Fruit fly (Drosophila melanogaster) whole organism, prepupa: ENCODE results near the gene Cpr97Ea.
A peak's percentile ranks its signal among the peaks of the same experiment; 100 is the strongest.

Source experiments
- Blimp-1 ChIP-seq: fragments of 200-800 bp; sonication (Bioruptor generic); optimal IDR thresholded peaks from 3 replicates; lab custom pipeline; 2017; ENCODE audit warnings: missing biosample characterization, missing genetic modification characterization, mild to moderate bottlenecking, moderate library complexity, missing genetic modification reagents
- CG10631 ChIP-seq: fragments of 200-800 bp; sonication (Bioruptor generic); optimal IDR thresholded peaks from 2 replicates; lab custom pipeline; 2016; ENCODE audit warnings: missing biosample characterization, missing genetic modification characterization
- CG10669 ChIP-seq: fragments of 200-800 bp; sonication (Bioruptor generic); optimal IDR thresholded peaks from 3 replicates; lab custom pipeline; 2018; ENCODE audit warnings: missing biosample characterization, mild to moderate bottlenecking, missing genetic modification characterization, moderate library complexity
- CG11762 ChIP-seq: fragments of 200-800 bp; sonication (Bioruptor generic); optimal IDR thresholded peaks from 3 replicates; lab custom pipeline; 2016; ENCODE audit warnings: missing biosample characterization, missing genetic modification characterization; ENCODE audit not compliant: insufficient read depth
- CG11902 ChIP-seq: fragments of 200-800 bp; sonication (Bioruptor generic); optimal IDR thresholded peaks from 3 replicates; lab custom pipeline; 2016; ENCODE audit warnings: missing biosample characterization, missing genetic modification characterization
- CG1621 ChIP-seq: fragments of 200-800 bp; sonication (Bioruptor generic); optimal IDR thresholded peaks from 3 replicates; lab custom pipeline; 2018; ENCODE audit warnings: missing biosample characterization, mild to moderate bottlenecking, missing genetic modification characterization
- CG16779 ChIP-seq: fragments of 200-800 bp; sonication (Bioruptor generic); optimal IDR thresholded peaks from 3 replicates; lab custom pipeline; 2017; ENCODE audit warnings: missing biosample characterization, mild to moderate bottlenecking, missing genetic modification characterization
- CG31627 ChIP-seq: fragments of 200-800 bp; sonication (Bioruptor generic); optimal IDR thresholded peaks from 3 replicates; lab custom pipeline; 2016; ENCODE audit warnings: missing biosample characterization, missing genetic modification characterization
- CG34406 ChIP-seq: fragments of 200-800 bp; sonication (Bioruptor generic); optimal IDR thresholded peaks from 3 replicates; lab custom pipeline; 2016; ENCODE audit warnings: missing biosample characterization, missing genetic modification characterization
- CG3919 ChIP-seq: fragments of 200-800 bp; sonication (Bioruptor generic); optimal IDR thresholded peaks from 3 replicates; lab custom pipeline; 2016; ENCODE audit warnings: missing biosample characterization, missing genetic modification characterization
- CG4318 ChIP-seq: fragments of 200-800 bp; sonication (Bioruptor generic); optimal IDR thresholded peaks from 3 replicates; lab custom pipeline; 2017; ENCODE audit warnings: missing biosample characterization, mild to moderate bottlenecking, missing genetic modification characterization
- CG6163 ChIP-seq: fragments of 200-800 bp; sonication (Bioruptor generic); IDR thresholded peaks from 3 replicates; pipeline ENCODE4 v1.3.6; 2022; ENCODE audit warnings: missing biosample characterization, missing genetic modification characterization
- CG6276 ChIP-seq: fragments of 200-800 bp; sonication (Bioruptor generic); optimal IDR thresholded peaks from 2 replicates; lab custom pipeline; 2017; ENCODE audit warnings: missing biosample characterization, mild to moderate bottlenecking, missing genetic modification characterization
- CG6792 ChIP-seq: fragments of 200-800 bp; sonication (Bioruptor generic); optimal IDR thresholded peaks from 3 replicates; lab custom pipeline; 2016; ENCODE audit warnings: missing biosample characterization, missing genetic modification characterization
- CG6854 ChIP-seq: fragments of 200-800 bp; sonication (Bioruptor generic); optimal IDR thresholded peaks from 2 replicates; lab custom pipeline; 2017; ENCODE audit warnings: missing biosample characterization, mild to moderate bottlenecking, missing genetic modification characterization
- CG7368 ChIP-seq: fragments of 200-800 bp; sonication (Bioruptor generic); optimal IDR thresholded peaks from 3 replicates; lab custom pipeline; 2016; ENCODE audit warnings: missing biosample characterization, missing genetic modification characterization
- CG8119 ChIP-seq: fragments of 200-800 bp; sonication (Bioruptor generic); IDR thresholded peaks from 3 replicates; pipeline ENCODE4 v1.3.6; 2022; ENCODE audit warnings: missing biosample characterization, missing genetic modification characterization
- CG8319 ChIP-seq: fragments of 200-800 bp; sonication (Bioruptor generic); optimal IDR thresholded peaks from 3 replicates; lab custom pipeline; 2016; ENCODE audit warnings: missing biosample characterization, missing genetic modification characterization
- CG8632 ChIP-seq: fragments of 200-800 bp; sonication (Bioruptor generic); optimal IDR thresholded peaks from 3 replicates; lab custom pipeline; 2016; ENCODE audit warnings: missing biosample characterization, missing genetic modification characterization
- CG9139 ChIP-seq: fragments of 200-800 bp; sonication (Bioruptor generic); optimal IDR thresholded peaks from 3 replicates; lab custom pipeline; 2017; ENCODE audit warnings: missing biosample characterization, mild to moderate bottlenecking, missing genetic modification characterization
- Eip75B ChIP-seq: fragments of 200-800 bp; sonication (Bioruptor generic); optimal IDR thresholded peaks from 3 replicates; lab custom pipeline; 2016; ENCODE audit warnings: missing biosample characterization, missing genetic modification characterization
- Eip78C ChIP-seq: fragments of 200-800 bp; sonication (Bioruptor generic); peaks from one replicate; lab custom pipeline; 2016; ENCODE audit warnings: missing biosample characterization, missing genetic modification characterization
- Gug ChIP-seq: fragments of 200-800 bp; sonication (Bioruptor generic); IDR thresholded peaks from 2 replicates; pipeline ENCODE4 v1.3.6; 2022; ENCODE audit warnings: missing biosample characterization, missing genetic modification characterization
- Hr38 ChIP-seq: sonication (Bioruptor generic); optimal IDR thresholded peaks from 2 replicates; lab custom pipeline; 2016; ENCODE audit warnings: missing biosample characterization, missing genetic modification characterization
- Hr4 ChIP-seq: fragments of 200-800 bp; sonication (Bioruptor generic); optimal IDR thresholded peaks from 3 replicates; lab custom pipeline; 2016; ENCODE audit warnings: missing biosample characterization, missing genetic modification characterization
- Met ChIP-seq: fragments of 200-800 bp; sonication (Bioruptor generic); optimal IDR thresholded peaks from 3 replicates; lab custom pipeline; 2016; ENCODE audit warnings: missing biosample characterization, missing genetic modification characterization
- OdsH ChIP-seq: fragments of 200-800 bp; sonication (Bioruptor generic); optimal IDR thresholded peaks from 3 replicates; lab custom pipeline; 2016; ENCODE audit warnings: missing biosample characterization, missing genetic modification characterization
- Smox ChIP-seq: fragments of 200-800 bp; sonication (Bioruptor generic); optimal IDR thresholded peaks from 3 replicates; lab custom pipeline; 2016; ENCODE audit warnings: missing biosample characterization, missing genetic modification characterization
- Sox102F ChIP-seq: fragments of 200-800 bp; sonication (Bioruptor generic); optimal IDR thresholded peaks from 2 replicates; lab custom pipeline; 2016; ENCODE audit warnings: missing biosample characterization, mild to moderate bottlenecking, missing genetic modification characterization
- acj6 ChIP-seq: fragments of 200-800 bp; sonication (Bioruptor generic); optimal IDR thresholded peaks from 3 replicates; lab custom pipeline; 2016; ENCODE audit warnings: missing biosample characterization, missing genetic modification characterization
- cyc ChIP-seq: fragments of 200-800 bp; sonication (Bioruptor generic); optimal IDR thresholded peaks from 3 replicates; lab custom pipeline; 2016; ENCODE audit warnings: missing biosample characterization, missing genetic modification characterization
- dsx ChIP-seq: fragments of 200-800 bp; optimal IDR thresholded peaks from 3 replicates; lab custom pipeline; 2019; ENCODE audit warnings: missing biosample characterization, mild to moderate bottlenecking, missing genetic modification characterization, moderate library complexity; ENCODE audit not compliant: poor library complexity, severe bottlenecking
- eg ChIP-seq: fragments of 200-800 bp; sonication (Bioruptor generic); IDR thresholded peaks from 3 replicates; pipeline ENCODE4 v1.3.6; 2022; ENCODE audit warnings: missing biosample characterization, missing genetic modification characterization
- esn ChIP-seq: fragments of 200-800 bp; sonication (Bioruptor generic); optimal IDR thresholded peaks from 2 replicates; lab custom pipeline; 2016; ENCODE audit warnings: missing biosample characterization, mild to moderate bottlenecking, missing genetic modification characterization, moderate library complexity
- fd59A ChIP-seq: fragments of 200-800 bp; sonication (Bioruptor generic); optimal IDR thresholded peaks from 2 replicates; lab custom pipeline; 2017; ENCODE audit warnings: missing biosample characterization, mild to moderate bottlenecking, missing genetic modification characterization, missing genetic modification reagents
- fd85E ChIP-seq: fragments of 200-800 bp; sonication (Bioruptor generic); optimal IDR thresholded peaks from 3 replicates; lab custom pipeline; 2016; ENCODE audit warnings: missing biosample characterization, missing genetic modification characterization
- fkh ChIP-seq: fragments of 200-800 bp; sonication (Bioruptor generic); optimal IDR thresholded peaks from 3 replicates; lab custom pipeline; 2017; ENCODE audit warnings: missing biosample characterization, mild to moderate bottlenecking, missing genetic modification characterization, moderate library complexity
- lz ChIP-seq: fragments of 200-800 bp; sonication (Bioruptor generic); optimal IDR thresholded peaks from 3 replicates; lab custom pipeline; 2016; ENCODE audit warnings: missing biosample characterization, missing genetic modification characterization
- pdm3 ChIP-seq: fragments of 200-800 bp; sonication (Bioruptor generic); optimal IDR thresholded peaks from 3 replicates; lab custom pipeline; 2016; ENCODE audit warnings: missing biosample characterization, missing genetic modification characterization
- salr ChIP-seq, 2 experiments: fragments of 200-800 bp; sonication (Bioruptor generic); optimal IDR thresholded peaks; 3 replicates each; lab custom pipeline; 2016 to 2018; ENCODE audit warnings: missing biosample characterization in 2 of 2, missing genetic modification characterization in 2 of 2, mild to moderate bottlenecking in 1 of 2
- spab ChIP-seq: fragments of 200-800 bp; sonication (Bioruptor generic); optimal IDR thresholded peaks from 2 replicates; lab custom pipeline; 2017; ENCODE audit warnings: missing biosample characterization, mild to moderate bottlenecking, missing genetic modification characterization, missing genetic modification reagents
- svp ChIP-seq: fragments of 200-800 bp; sonication (Bioruptor generic); peaks from one replicate; lab custom pipeline; 2016; ENCODE audit warnings: missing biosample characterization, missing genetic modification characterization

Cpr97Ea gene

dm6 chr3R:27100930-27101329 lies 13.4 kb upstream of the Cpr97Ea start, which contains the start of gene Jhbp11:
Gene Jhbp11, plus strand, starts transcription at chr3R:27101230.
- TF ChIP-seq Blimp-1 (GFP tag; lab: Kevin White, UChicago): no peak
- 0 out of 3 replicates have a peak, but pooled peaks have one; percentile 15 for TF ChIP-seq eg (GFP tag; lab: Robert Waterston, UW)
- no peak for TF ChIP-seq CG10669 (GFP tag; lab: Kevin White, UChicago)
- TF ChIP-seq CG6854: no peak
- no peak for TF ChIP-seq pdm3 (GFP tag; lab: Kevin White, UChicago)
- no peak for TF ChIP-seq CG4318 (GFP tag; lab: Kevin White, UChicago)
- TF ChIP-seq CG3919 (GFP tag; lab: Kevin White, UChicago): no peak
- TF ChIP-seq CG7368 (GFP tag; lab: Kevin White, UChicago): no peak
- no peak for TF ChIP-seq CG6792 (GFP tag; lab: Kevin White, UChicago)
- peak; percentile 49 for TF ChIP-seq Eip78C
- no peak for TF ChIP-seq CG11762 (GFP tag; lab: Kevin White, UChicago)
- no peak for TF ChIP-seq esn (GFP tag; lab: Kevin White, UChicago)
- no peak for TF ChIP-seq CG10631 (GFP tag; lab: Kevin White, UChicago)
- no peak for TF ChIP-seq CG16779 (tag; lab: Kevin White, UChicago)
- TF ChIP-seq Smox (GFP tag; lab: Kevin White, UChicago): no peak
- no peak for TF ChIP-seq Met (GFP tag; lab: Kevin White, UChicago)

dm6 chr3R:27099579-27099978 lies 12.0 kb upstream of the Cpr97Ea start, which contains the start of gene eater:
Gene eater, minus strand, starts transcription at chr3R:27099679.
- TF ChIP-seq CG11902 (GFP tag; lab: Kevin White, UChicago) (no peak), acj6 (GFP tag; lab: Kevin White, UChicago) (no peak), Sox102F (GFP tag; lab: Kevin White, UChicago) (no peak), Met (GFP tag; lab: Kevin White, UChicago) (no peak), Gug (GFP tag; lab: Robert Waterston, UW) (no peak), CG6276 (GFP tag; lab: Kevin White, UChicago) (no peak)

dm6 chr3R:27098638-27099037 lies 11.1 kb upstream of the Cpr97Ea start:
- TF ChIP-seq Hr38 (GFP tag; lab: Kevin White, UChicago): no peak
- TF ChIP-seq CG11902 (GFP tag; lab: Kevin White, UChicago): no peak
- TF ChIP-seq CG6163 (GFP tag; lab: Robert Waterston, UW): no peak
- TF ChIP-seq CG31627 (GFP tag; lab: Kevin White, UChicago): no peak
- no peak for TF ChIP-seq spab (GFP tag; lab: Kevin White, UChicago)
- no peak for TF ChIP-seq salr (GFP tag; optimal IDR thresholded peaks at IDR 0.05; lab: Kevin White, UChicago)
- TF ChIP-seq CG10669 (GFP tag; lab: Kevin White, UChicago): no peak
- no peak for TF ChIP-seq CG9139
- no peak for TF ChIP-seq CG10631 (GFP tag; lab: Kevin White, UChicago)
- TF ChIP-seq fkh: no peak
- no peak for TF ChIP-seq fd59A (GFP tag; lab: Kevin White, UChicago)
- no peak for TF ChIP-seq dsx (GFP tag; lab: Kevin White, UChicago)
- TF ChIP-seq CG8319: no peak
- no peak for TF ChIP-seq acj6 (GFP tag; lab: Kevin White, UChicago)
- no peak for TF ChIP-seq CG6276 (GFP tag; lab: Kevin White, UChicago)
- TF ChIP-seq Met (GFP tag; lab: Kevin White, UChicago): no peak
- TF ChIP-seq CG11762 (GFP tag; lab: Kevin White, UChicago): no peak
- no peak for TF ChIP-seq lz (GFP tag; lab: Kevin White, UChicago)
- no peak for TF ChIP-seq Hr4 (GFP tag; lab: Kevin White, UChicago)

- TF ChIP-seq Smox (GFP tag; lab: Kevin White, UChicago): no peak
- TF ChIP-seq CG6792 (GFP tag; lab: Kevin White, UChicago): no peak
- TF ChIP-seq Blimp-1 (GFP tag; lab: Kevin White, UChicago): no peak
- TF ChIP-seq OdsH (GFP tag; lab: Kevin White, UChicago): no peak
- no peak for TF ChIP-seq CG8632 (GFP tag; lab: Kevin White, UChicago)
- no peak for TF ChIP-seq Hr38 (GFP tag; lab: Kevin White, UChicago)
- TF ChIP-seq CG6276 (GFP tag; lab: Kevin White, UChicago): no peak
- no peak for TF ChIP-seq CG8119 (GFP tag; lab: Robert Waterston, UW)
- no peak for TF ChIP-seq lz (GFP tag; lab: Kevin White, UChicago)
- TF ChIP-seq CG34406: no peak
- no peak for TF ChIP-seq CG8319
- TF ChIP-seq Eip75B (GFP tag; lab: Kevin White, UChicago): no peak
- TF ChIP-seq CG3919 (GFP tag; lab: Kevin White, UChicago): no peak
- TF ChIP-seq CG9139: no peak
- no peak for TF ChIP-seq svp
- TF ChIP-seq CG16779 (tag; lab: Kevin White, UChicago): no peak
- no peak for TF ChIP-seq cyc (GFP tag; lab: Kevin White, UChicago)
- TF ChIP-seq CG10669 (GFP tag; lab: Kevin White, UChicago): no peak
- no peak for TF ChIP-seq CG1621 (tag; lab: Kevin White, UChicago)
- TF ChIP-seq fd85E: no peak
Measured at dm6 chr3R:27094233-27094632, 6.7 kb upstream of the Cpr97Ea start, which contains the start of gene CG14259. Gene CG14259, plus strand, starts transcription at chr3R:27094533.
